ENCODE assay signal across 5 worm cellular contexts in genomic region chrIII:8518990-8519389, ce11.
TF ChIP-seq lines count a peak whose summit lies in the region.

No protein-coding gene starts in this region.

TF ChIP-seq in whole organism, L1 larva, 84 proteins besides CTCF, POLR2A, EP300 and RAD21:
- TF ChIP-seq ceh-90 (tag; optimal IDR thresholded peaks at IDR 0.05; lab: Kevin White, UChicago) (no peak), aly-2 (tag; optimal IDR thresholded peaks at IDR 0.05; lab: Kevin White, UChicago) (peak; percentile 34), efl-1 (optimal IDR thresholded peaks at IDR 0.05; lab: Kevin White, UChicago) (no peak), efl-1 (GFP tag; optimal IDR thresholded peaks at IDR 0.05 in 1 of 2; lab: Kevin White, UChicago) (peak in 1 of 2 experiments; percentile 44)

TF ChIP-seq in whole organism, L3 larva, 47 proteins besides CTCF, POLR2A, EP300 and RAD21:
- TF ChIP-seq daf-12 (tag; optimal IDR thresholded peaks at IDR 0.05; lab: Kevin White, UChicago), result no peak
- TF ChIP-seq mdl-1 (tag; optimal IDR thresholded peaks at IDR 0.05; lab: Kevin White, UChicago), result no peak
- no peak for TF ChIP-seq fkh-2 (tag; optimal IDR thresholded peaks at IDR 0.05; lab: Kevin White, UChicago)
- TF ChIP-seq lin-39 (tag; optimal IDR thresholded peaks at IDR 0.05; lab: Kevin White, UChicago), result no peak
- no peak for TF ChIP-seq nhr-77 (tag; optimal IDR thresholded peaks at IDR 0.05; lab: Kevin White, UChicago)
- peak; percentile 25 for TF ChIP-seq aly-2 (tag; optimal IDR thresholded peaks at IDR 0.05; lab: Kevin White, UChicago)

TF ChIP-seq in whole organism, L4 larva, 104 proteins besides CTCF, POLR2A, EP300 and RAD21:
- TF ChIP-seq ama-1 (optimal IDR thresholded peaks at IDR 0.05; lab: Kevin White, UChicago) (peak; percentile 58), jun-1 (tag; optimal IDR thresholded peaks at IDR 0.05; lab: Kevin White, UChicago) (peak; percentile 66), fos-1 (tag; optimal IDR thresholded peaks at IDR 0.05; lab: Kevin White, UChicago) (no peak), T26A8.4 (GFP tag; IDR thresholded peaks at IDR 0.05; lab: Robert Waterston, UW) (peak; percentile 34; the same call in 1 of the 2 replicates), hmg-1.1 (GFP tag; IDR thresholded peaks at IDR 0.05; lab: Robert Waterston, UW) (0 out of 2 replicates have a peak, but pooled peaks have one; percentile 12), aha-1 (tag; lab: Kevin White, UChicago) (peak; percentile 38), egl-43 (GFP tag; IDR thresholded peaks at IDR 0.05; lab: Robert Waterston, UW) (0 out of 2 replicates have a peak, but pooled peaks have one; percentile 11), unc-39 (tag; optimal IDR thresholded peaks at IDR 0.05; lab: Kevin White, UChicago) (no peak)

TF ChIP-seq in whole organism, mixed stage, embryonic, 35 proteins besides CTCF, POLR2A, EP300 and RAD21:
- TF ChIP-seq ces-1 (GFP tag; optimal IDR thresholded peaks at IDR 0.05; lab: Kevin White, UChicago) (peak; percentile 19), ceh-43 (GFP tag; optimal IDR thresholded peaks at IDR 0.05; lab: Kevin White, UChicago) (no peak)
TF ChIP-seq in whole organism, mixed stage, embryonic: peak in this region for 1.

TF ChIP-seq in whole organism, young adult, 124 proteins besides CTCF, POLR2A, EP300 and RAD21:
- TF ChIP-seq unc-130 (GFP tag; optimal IDR thresholded peaks at IDR 0.05; lab: Kevin White, UChicago) (no peak), akir-1 (GFP tag; optimal IDR thresholded peaks at IDR 0.05; lab: Kevin White, UChicago) (no peak), sea-2 (GFP tag; IDR thresholded peaks at IDR 0.05; lab: Robert Waterston, UW) (no peak), him-1 (tag; optimal IDR thresholded peaks at IDR 0.05; lab: Kevin White, UChicago) (no peak), ZK185.1 (tag; optimal IDR thresholded peaks at IDR 0.05; lab: Kevin White, UChicago; ENCODE audit: poor library complexity, severe bottlenecking) (no peak), F23B12.7 (tag; optimal IDR thresholded peaks at IDR 0.05; lab: Kevin White, UChicago; ENCODE audit: insufficient read depth) (no peak), hmg-1.2 (GFP tag; IDR thresholded peaks at IDR 0.05; lab: Robert Waterston, UW) (no peak), snpc-4 (GFP tag; optimal IDR thresholded peaks at IDR 0.05; lab: Kevin White, UChicago) (no peak), snpc-4 (tag; optimal IDR thresholded peaks at IDR 0.05; lab: Kevin White, UChicago) (no peak), D2030.7 (GFP tag; IDR thresholded peaks at IDR 0.05; lab: Robert Waterston, UW) (no peak), chd-7 (tag; optimal IDR thresholded peaks at IDR 0.05; lab: Kevin White, UChicago) (peak; percentile 64), hlh-26 (GFP tag; conservative IDR thresholded peaks at IDR 0.05; lab: Robert Waterston, UW) (no peak), athp-1 (tag; optimal IDR thresholded peaks at IDR 0.05; lab: Kevin White, UChicago) (no peak), lin-26 (GFP tag; IDR thresholded peaks at IDR 0.05; lab: Robert Waterston, UW) (0 out of 2 replicates have a peak, but pooled peaks have one; percentile 24), nhr-120 (GFP tag; IDR thresholded peaks at IDR 0.05; lab: Robert Waterston, UW) (no peak), hrde-1 (tag; optimal IDR thresholded peaks at IDR 0.05; lab: Kevin White, UChicago; ENCODE audit: borderline replicate concordance) (no peak), Y56A3A.18 (GFP tag; IDR thresholded peaks at IDR 0.05; lab: Robert Waterston, UW) (0 out of 2 replicates have a peak, but pooled peaks have one; percentile 27), F52B5.7 (tag; optimal IDR thresholded peaks at IDR 0.05; lab: Kevin White, UChicago) (no peak), bed-1 (GFP tag; IDR thresholded peaks at IDR 0.05; lab: Robert Waterston, UW) (no peak), B0336.3 (GFP tag; IDR thresholded peaks at IDR 0.05; lab: Robert Waterston, UW) (0 out of 2 replicates have a peak, but pooled peaks have one; percentile 47), cebp-1 (GFP tag; IDR thresholded peaks at IDR 0.05; lab: Robert Waterston, UW) (no peak), cebp-1 (tag; optimal IDR thresholded peaks at IDR 0.05; lab: Kevin White, UChicago) (peak; percentile 12), T26A5.8 (tag; optimal IDR thresholded peaks at IDR 0.05; lab: Kevin White, UChicago) (no peak), ztf-18 (tag; optimal IDR thresholded peaks at IDR 0.05; lab: Kevin White, UChicago) (no peak), attf-6 (GFP tag; IDR thresholded peaks at IDR 0.05; lab: Robert Waterston, UW) (no peak), F57C9.4 (tag; optimal IDR thresholded peaks at IDR 0.05; lab: Kevin White, UChicago) (no peak), dox-1 (GFP tag; IDR thresholded peaks at IDR 0.05; lab: Robert Waterston, UW) (no peak), hmg-20 (GFP tag; IDR thresholded peaks at IDR 0.05; lab: Robert Waterston, UW) (no peak), ztf-22 (GFP tag; optimal IDR thresholded peaks at IDR 0.05; lab: Kevin White, UChicago) (no peak), B0261.1 (tag; optimal IDR thresholded peaks at IDR 0.05; lab: Kevin White, UChicago) (no peak), atf-7 (tag; optimal IDR thresholded peaks at IDR 0.05; lab: Kevin White, UChicago) (no peak), mes-4 (tag; optimal IDR thresholded peaks at IDR 0.05; lab: Kevin White, UChicago) (no peak), lin-40 (tag; optimal IDR thresholded peaks at IDR 0.05; lab: Kevin White, UChicago) (no peak), F37B4.10 (GFP tag; IDR thresholded peaks at IDR 0.05; lab: Robert Waterston, UW) (no peak), xnd-1 (tag; optimal IDR thresholded peaks at IDR 0.05; lab: Kevin White, UChicago) (no peak), ztf-25 (GFP tag; IDR thresholded peaks at IDR 0.05; lab: Robert Waterston, UW) (no peak), Y67H2A.10 (GFP tag; conservative IDR thresholded peaks at IDR 0.05; lab: Robert Waterston, UW) (no peak), nhr-27 (tag; optimal IDR thresholded peaks at IDR 0.05; lab: Kevin White, UChicago) (no peak), nfya-2 (GFP tag; IDR thresholded peaks at IDR 0.05; lab: Robert Waterston, UW) (no peak), F33H1.4 (GFP tag; IDR thresholded peaks at IDR 0.05; lab: Robert Waterston, UW) (no peak), lin-35 (GFP tag; optimal IDR thresholded peaks at IDR 0.05; lab: Kevin White, UChicago) (no peak), K11D2.4 (GFP tag; IDR thresholded peaks at IDR 0.05; lab: Robert Waterston, UW) (no peak), F57A8.1 (GFP tag; optimal IDR thresholded peaks at IDR 0.05; lab: Kevin White, UChicago) (no peak), zfh-2 (GFP tag; conservative IDR thresholded peaks at IDR 0.05; lab: Robert Waterston, UW) (no peak), mxl-1 (tag; optimal IDR thresholded peaks at IDR 0.05; lab: Kevin White, UChicago) (no peak)
TF ChIP-seq in whole organism, young adult: peak in this region for 5.
